Worm (Caenorhabditis elegans) whole organism, L1 larva: ENCODE data around the gene col-98.

Experiments
- F16B12.6 ChIP-seq: fragments of 150-350 bp; optimal IDR thresholded peaks from 2 replicates; lab custom pipeline; 2014; ENCODE audit warnings: missing biosample characterization, missing genetic modification characterization
- ceh-63 ChIP-seq: fragments of 200-800 bp; sonication (Bioruptor generic); optimal IDR thresholded peaks from 2 replicates; lab custom pipeline; 2018; ENCODE audit warnings: mild to moderate bottlenecking, missing genetic modification characterization, missing compliant biosample characterization
- ceh-8 ChIP-seq: fragments of 200-800 bp; sonication (Bioruptor generic); optimal IDR thresholded peaks from 2 replicates; lab custom pipeline; 2018; ENCODE audit warnings: mild to moderate bottlenecking, missing genetic modification characterization, moderate library complexity, missing compliant biosample characterization
- ceh-90 ChIP-seq: sonication (generic microtip); optimal IDR thresholded peaks from 2 replicates; lab custom pipeline; 2016; ENCODE audit warnings: missing genetic modification characterization, missing compliant biosample characterization
- efl-1 ChIP-seq, 4 experiments: fragments of 150-350 bp; optimal IDR thresholded peaks in 3 of 4; peaks in 1 of 4; 1 replicate in 1 of 4; 2 replicates in 3 of 4; lab custom pipeline; 2014; ENCODE audit warnings: missing biosample characterization in 2 of 4, missing genetic modification characterization in 2 of 4, missing genetic modification reagents in 2 of 4
- egl-27 ChIP-seq, 2 experiments: fragments of 150-350 bp in 1 of 2; sonication (generic microtip); optimal IDR thresholded peaks; 3 replicates each; lab custom pipeline; 2017 to 2018; ENCODE audit warnings: missing biosample characterization in 2 of 2, missing genetic modification characterization in 2 of 2, missing genetic modification reagents in 2 of 2
- elt-2 ChIP-seq: sonication (generic microtip); optimal IDR thresholded peaks from 2 replicates; lab custom pipeline; 2016; ENCODE audit warnings: missing genetic modification characterization, mild to moderate bottlenecking, inconsistent platforms, missing compliant biosample characterization, missing genetic modification reagents
- ets-5 ChIP-seq: fragments of 200-800 bp; sonication (Bioruptor generic); IDR thresholded peaks from 2 replicates; pipeline ENCODE4 v1.3.6; 2022; ENCODE audit warnings: missing genetic modification characterization, missing compliant biosample characterization
- fkh-4 ChIP-seq: sonication (generic microtip); optimal IDR thresholded peaks from 2 replicates; lab custom pipeline; 2016; ENCODE audit warnings: missing compliant biosample characterization, missing genetic modification characterization, borderline replicate concordance
- hlh-4 ChIP-seq: sonication (generic microtip); optimal IDR thresholded peaks from 2 replicates; lab custom pipeline; 2016; ENCODE audit warnings: mild to moderate bottlenecking, missing genetic modification characterization, missing compliant biosample characterization
- hpl-2 ChIP-seq: fragments of 150-350 bp; optimal IDR thresholded peaks from 2 replicates; lab custom pipeline; 2014; ENCODE audit warnings: missing biosample characterization, missing genetic modification reagents, missing genetic modification characterization
- lin-13 ChIP-seq: fragments of 150-350 bp; optimal IDR thresholded peaks from 2 replicates; lab custom pipeline; 2014; ENCODE audit warnings: missing biosample characterization, missing genetic modification reagents, missing genetic modification characterization
- lin-35 ChIP-seq, 2 experiments: fragments of 150-350 bp; optimal IDR thresholded peaks; 2 replicates each; lab custom pipeline; 2014; ENCODE audit warnings: missing biosample characterization in 2 of 2, missing genetic modification characterization in 2 of 2, missing genetic modification reagents in 2 of 2
- lin-39 ChIP-seq: fragments of 150-350 bp; optimal IDR thresholded peaks from 2 replicates; lab custom pipeline; 2014; ENCODE audit warnings: missing biosample characterization, missing genetic modification reagents, missing genetic modification characterization
- mdl-1 ChIP-seq, 2 experiments: fragments of 150-350 bp; optimal IDR thresholded peaks; 2 replicates each; lab custom pipeline; 2014 to 2017; ENCODE audit warnings: missing biosample characterization in 2 of 2, missing genetic modification characterization in 2 of 2, inconsistent platforms in 1 of 2
- mef-2 ChIP-seq: fragments of 150-350 bp; optimal IDR thresholded peaks from 2 replicates; lab custom pipeline; 2014; ENCODE audit warnings: missing biosample characterization, missing genetic modification characterization
- nhr-237 ChIP-seq: fragments of 150-350 bp; optimal IDR thresholded peaks from 2 replicates; lab custom pipeline; 2014; ENCODE audit warnings: missing biosample characterization, missing genetic modification characterization
- nhr-28 ChIP-seq: fragments of 150-350 bp; optimal IDR thresholded peaks from 2 replicates; lab custom pipeline; 2014; ENCODE audit warnings: missing biosample characterization, missing genetic modification characterization
- nhr-76 ChIP-seq: sonication (generic microtip); optimal IDR thresholded peaks from 2 replicates; lab custom pipeline; 2017; ENCODE audit warnings: missing biosample characterization, missing genetic modification characterization
- nhr-77 ChIP-seq: fragments of 150-350 bp; optimal IDR thresholded peaks from 2 replicates; lab custom pipeline; 2014; ENCODE audit warnings: missing biosample characterization, missing genetic modification characterization
- nhr-90 ChIP-seq: sonication (generic microtip); optimal IDR thresholded peaks from 2 replicates; lab custom pipeline; 2016; ENCODE audit warnings: mild to moderate bottlenecking, missing genetic modification characterization, missing compliant biosample characterization; ENCODE audit not compliant: poor library complexity
- pax-3 ChIP-seq: fragments of 200-800 bp; sonication (Bioruptor generic); optimal IDR thresholded peaks from 2 replicates; lab custom pipeline; 2018; ENCODE audit warnings: mild to moderate bottlenecking, missing genetic modification characterization, moderate library complexity, missing compliant biosample characterization
- snpc-4 ChIP-seq: fragments of 150-350 bp; optimal IDR thresholded peaks from 2 replicates; lab custom pipeline; 2014; ENCODE audit warnings: missing biosample characterization, missing genetic modification characterization
- sup-37 ChIP-seq: fragments of 200-800 bp; sonication (Bioruptor generic); optimal IDR thresholded peaks from 2 replicates; lab custom pipeline; 2018; ENCODE audit warnings: mild to moderate bottlenecking, missing genetic modification characterization, missing compliant biosample characterization
- swsn-7 ChIP-seq: sonication (generic microtip); optimal IDR thresholded peaks from 2 replicates; lab custom pipeline; 2016; ENCODE audit warnings: missing genetic modification characterization, missing compliant biosample characterization
- tlp-1 ChIP-seq: fragments of 150-350 bp; optimal IDR thresholded peaks from 2 replicates; lab custom pipeline; 2014; ENCODE audit warnings: missing biosample characterization, missing genetic modification characterization
- unc-130 ChIP-seq: fragments of 150-350 bp; optimal IDR thresholded peaks from 2 replicates; lab custom pipeline; 2017; ENCODE audit warnings: missing biosample characterization, missing genetic modification characterization, inconsistent platforms

The col-98 gene

ce11 chrIII:13015754-13016317 lies 3.0 kb upstream of the col-98 start (continued):
- no peak for TF ChIP-seq nhr-76 (tag; lab: Kevin White, UChicago)

- no peak for TF ChIP-seq lin-35 (GFP tag; optimal IDR thresholded peaks at IDR 0.05; lab: Kevin White, UChicago)
- TF ChIP-seq ceh-8 (GFP tag; lab: Kevin White, UChicago), result peak; percentile 79
- no peak for TF ChIP-seq ceh-63 (GFP tag; lab: Kevin White, UChicago)
- no peak for TF ChIP-seq lin-39 (tag; lab: Kevin White, UChicago)
- no peak for TF ChIP-seq fkh-4
Observed at ce11 chrIII:13019547-13020098, 815 bp downstream of the col-98 start.

DNA sequence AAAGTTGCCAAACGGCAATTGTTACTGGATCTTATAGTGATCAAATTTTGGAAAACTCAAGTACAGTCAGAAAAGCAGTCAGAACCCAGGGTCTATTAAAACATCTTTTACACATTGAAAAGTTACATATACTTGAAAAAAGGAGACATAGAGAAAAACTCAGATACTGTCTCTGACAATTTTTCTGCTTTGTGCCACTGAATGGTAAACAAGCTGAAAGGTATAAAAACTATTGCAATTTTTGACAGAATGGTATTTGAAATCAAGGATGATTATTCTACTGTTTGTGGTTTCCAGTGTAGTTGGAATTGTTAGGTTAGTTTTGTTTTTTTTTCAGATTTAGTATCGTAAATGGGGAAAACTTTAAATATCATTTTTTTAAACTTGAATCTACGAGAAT lies 1.9 kb downstream of the col-98 start, which contains the start of gene cyp-13A11:
cyp-13A11 (plus strand) TSS at position 266 of the 400 bp plus-strand sequence.
- TF ChIP-seq tlp-1, result no peak
- no peak for TF ChIP-seq ceh-90 (tag; lab: Kevin White, UChicago)
- TF ChIP-seq ets-5, result no peak
- no peak for TF ChIP-seq mef-2

DNA sequence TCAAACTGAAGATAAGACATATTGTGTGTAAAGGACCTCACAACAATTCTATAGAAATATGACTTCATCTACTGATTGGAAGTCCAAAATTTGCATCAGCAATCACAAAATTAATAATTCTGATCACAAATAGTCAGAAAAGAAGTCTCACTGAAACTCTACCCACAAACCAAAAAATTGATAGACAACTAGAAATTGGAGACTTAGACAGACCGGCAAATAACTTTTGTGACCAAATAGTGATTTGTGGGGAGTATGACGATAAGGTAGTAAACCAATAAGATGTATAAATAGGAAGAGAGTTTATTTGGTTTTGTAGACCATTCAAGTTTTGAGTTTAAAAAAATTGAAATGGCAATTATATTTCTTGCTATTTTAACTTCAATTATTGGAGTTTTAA lies 5.5 kb downstream of the col-98 start, which contains the start of gene cyp-13A12:
cyp-13A12 (plus strand) TSS at position 267 of the 400 bp plus-strand sequence.
- TF ChIP-seq lin-35 (GFP tag; optimal IDR thresholded peaks at IDR 0.05; lab: Kevin White, UChicago) (peak in 1 of 2 experiments; percentile 8), elt-2 (tag; lab: Kevin White, UChicago) (peak; percentile 20), mdl-1 (tag; optimal IDR thresholded peaks at IDR 0.05; lab: Kevin White, UChicago) (no peak), lin-13 (no peak), nhr-90 (tag; lab: Kevin White, UChicago) (no peak)

DNA sequence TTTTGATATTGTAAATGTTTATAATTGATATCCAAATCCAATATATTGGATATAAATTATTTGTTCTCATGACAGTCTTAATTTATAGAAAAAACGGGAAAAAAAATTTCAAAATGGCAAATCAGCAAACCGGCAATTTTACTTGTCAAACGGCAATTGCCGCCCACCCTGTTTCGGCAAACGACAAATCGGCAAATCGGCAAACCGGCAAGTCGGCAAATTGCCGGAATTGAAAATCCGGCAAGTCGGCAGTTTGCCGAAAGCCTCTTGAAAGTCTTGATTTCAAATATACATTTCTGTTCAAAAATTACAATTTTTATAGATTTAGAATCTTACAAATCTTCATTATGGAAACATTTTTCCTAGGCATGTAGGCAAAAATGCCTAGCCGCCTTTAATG lies 9.1 kb downstream of the col-98 start:
- TF ChIP-seq efl-1 (optimal IDR thresholded peaks at IDR 0.05; lab: Kevin White, UChicago), result no peak
- TF ChIP-seq efl-1 (GFP tag; optimal IDR thresholded peaks at IDR 0.05 in 1 of 2; lab: Kevin White, UChicago), result peak in 1 of 2 experiments; percentile 53
- no peak for TF ChIP-seq swsn-7 (tag; lab: Kevin White, UChicago)

DNA sequence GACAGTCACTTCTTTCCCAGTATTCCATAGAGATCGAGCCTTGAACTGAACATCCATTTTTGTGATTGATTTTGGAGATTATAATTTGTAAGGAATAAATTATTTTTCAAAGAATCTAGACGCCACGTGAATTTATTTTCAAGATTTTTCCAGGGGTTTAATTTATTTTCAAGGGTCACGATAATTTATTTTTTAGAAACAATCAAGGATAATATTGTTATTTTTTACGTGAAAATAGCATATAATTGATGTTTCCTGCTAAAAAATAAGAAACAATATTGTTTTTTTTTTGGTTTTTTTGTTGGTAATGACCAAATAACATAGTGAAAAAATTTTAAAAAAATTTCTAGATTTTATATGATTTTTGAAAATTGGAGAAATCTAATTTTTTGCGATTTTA lies 10.8 kb downstream of the col-98 start, which contains the start of gene F14F7.4:
F14F7.4 (minus strand) TSS at position 101 of the 400 bp plus-strand sequence.
- no peak for TF ChIP-seq hpl-2
- TF ChIP-seq unc-130, result no peak
- no peak for TF ChIP-seq nhr-76 (tag; lab: Kevin White, UChicago)
- no peak for TF ChIP-seq F16B12.6 (tag; lab: Kevin White, UChicago)
- TF ChIP-seq hlh-4 (tag; lab: Kevin White, UChicago), result no peak
- TF ChIP-seq nhr-28 (tag; lab: Kevin White, UChicago), result no peak
- TF ChIP-seq pax-3 (tag; lab: Kevin White, UChicago), result no peak
- TF ChIP-seq egl-27 (tag; optimal IDR thresholded peaks at IDR 0.05; lab: Kevin White, UChicago), result no peak
- no peak for TF ChIP-seq nhr-77 (tag; lab: Kevin White, UChicago)
- no peak for TF ChIP-seq nhr-237 (tag; lab: Kevin White, UChicago)
- TF ChIP-seq snpc-4 (tag; lab: Kevin White, UChicago), result no peak
- no peak for TF ChIP-seq efl-1 (optimal IDR thresholded peaks at IDR 0.05; lab: Kevin White, UChicago)
- no peak for TF ChIP-seq efl-1 (GFP tag; optimal IDR thresholded peaks at IDR 0.05 in 1 of 2; lab: Kevin White, UChicago)
- no peak for TF ChIP-seq sup-37 (GFP tag; lab: Kevin White, UChicago)
- TF ChIP-seq, all 84 proteins: peak for 0

DNA sequence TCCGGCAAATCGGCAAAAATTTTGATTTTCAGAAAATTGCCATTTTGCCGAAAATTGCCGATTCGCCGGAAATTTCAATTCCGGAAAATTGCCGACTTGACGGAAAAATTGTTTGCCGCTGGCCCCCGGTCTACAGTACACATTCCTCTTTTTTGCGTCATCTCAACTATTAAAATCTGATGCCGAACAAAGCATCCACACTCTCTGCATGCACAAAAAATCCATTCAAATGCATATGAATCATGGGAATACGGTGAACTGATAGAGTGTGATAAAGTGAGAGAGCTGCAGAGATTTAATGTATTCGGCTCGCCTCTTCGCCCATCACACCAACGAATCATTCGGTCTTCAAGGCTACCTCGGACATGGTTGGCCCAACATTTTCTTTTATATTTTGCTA lies 11.7 kb downstream of the col-98 start, which contains the start of gene F14F7.7:
F14F7.7 (plus strand) TSS at position 354 of the 400 bp plus-strand sequence.
- no peak for TF ChIP-seq efl-1 (optimal IDR thresholded peaks at IDR 0.05; lab: Kevin White, UChicago)
- TF ChIP-seq efl-1 (GFP tag; optimal IDR thresholded peaks at IDR 0.05 in 1 of 2; lab: Kevin White, UChicago), result peak in 1 of 2 experiments; percentile 22
- no peak for TF ChIP-seq F16B12.6 (tag; lab: Kevin White, UChicago)
